Fruit fly (Drosophila melanogaster): Measurements from ENCODE around the gene CG8840.

DNA sequence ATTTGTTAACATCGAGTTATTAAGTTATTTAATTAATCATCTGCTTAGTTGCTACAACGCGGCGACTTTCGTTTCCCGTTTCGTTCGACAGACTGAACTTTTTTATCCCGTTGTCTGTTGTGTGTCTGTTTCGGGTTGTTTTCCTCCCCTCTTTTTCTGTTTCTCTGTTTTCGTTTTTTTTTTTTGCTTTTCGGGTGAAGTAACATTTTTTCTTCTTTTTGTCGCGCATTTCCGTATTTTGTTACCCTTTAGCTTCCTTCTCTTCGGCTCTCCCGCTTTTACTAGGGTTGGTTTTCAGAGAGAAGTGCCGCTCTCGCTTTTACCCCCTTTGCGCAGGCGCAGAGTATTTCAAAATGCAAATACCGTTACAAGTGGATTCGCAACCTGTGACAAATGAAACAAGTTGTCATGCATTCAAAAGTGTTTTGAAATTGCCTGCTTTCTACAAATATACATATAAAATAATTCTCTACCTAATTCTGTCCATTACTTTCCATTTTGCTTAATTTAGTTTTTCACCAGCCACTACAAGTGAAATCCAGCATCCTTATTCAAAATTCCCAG, 16.4 kb downstream of the CG8840 start, which contains the start of gene Pgant2:
- no peak for TF ChIP-seq Pif1A (GFP tag; optimal IDR thresholded peaks at IDR 0.05)
- no peak for TF ChIP-seq CG8301 (tag; optimal IDR thresholded peaks at IDR 0.05)

Data from whole organism, pupa.